Fruit fly (Drosophila melanogaster) whole organism, prepupa: ENCODE results near the gene Dus1.

Experiments used
- Blimp-1 ChIP-seq: fragments of 200-800 bp; sonication (Bioruptor generic); optimal IDR thresholded peaks from 3 replicates; lab custom pipeline; 2017; ENCODE audit warnings: missing biosample characterization, missing genetic modification characterization, mild to moderate bottlenecking, moderate library complexity, missing genetic modification reagents
- CG10631 ChIP-seq: fragments of 200-800 bp; sonication (Bioruptor generic); optimal IDR thresholded peaks from 2 replicates; lab custom pipeline; 2016; ENCODE audit warnings: missing biosample characterization, missing genetic modification characterization
- CG10669 ChIP-seq: fragments of 200-800 bp; sonication (Bioruptor generic); optimal IDR thresholded peaks from 3 replicates; lab custom pipeline; 2018; ENCODE audit warnings: missing biosample characterization, mild to moderate bottlenecking, missing genetic modification characterization, moderate library complexity
- CG11762 ChIP-seq: fragments of 200-800 bp; sonication (Bioruptor generic); optimal IDR thresholded peaks from 3 replicates; lab custom pipeline; 2016; ENCODE audit warnings: missing biosample characterization, missing genetic modification characterization; ENCODE audit not compliant: insufficient read depth
- CG15336 ChIP-seq: fragments of 200-800 bp; sonication (Bioruptor generic); IDR thresholded peaks from 2 replicates; pipeline ENCODE4 v1.3.6; 2022; ENCODE audit warnings: missing biosample characterization, missing genetic modification characterization
- CG1621 ChIP-seq: fragments of 200-800 bp; sonication (Bioruptor generic); optimal IDR thresholded peaks from 3 replicates; lab custom pipeline; 2018; ENCODE audit warnings: missing biosample characterization, mild to moderate bottlenecking, missing genetic modification characterization
- CG16779 ChIP-seq: fragments of 200-800 bp; sonication (Bioruptor generic); optimal IDR thresholded peaks from 3 replicates; lab custom pipeline; 2017; ENCODE audit warnings: missing biosample characterization, mild to moderate bottlenecking, missing genetic modification characterization
- CG31627 ChIP-seq: fragments of 200-800 bp; sonication (Bioruptor generic); optimal IDR thresholded peaks from 3 replicates; lab custom pipeline; 2016; ENCODE audit warnings: missing biosample characterization, missing genetic modification characterization
- CG34406 ChIP-seq: fragments of 200-800 bp; sonication (Bioruptor generic); optimal IDR thresholded peaks from 3 replicates; lab custom pipeline; 2016; ENCODE audit warnings: missing biosample characterization, missing genetic modification characterization
- CG3919 ChIP-seq: fragments of 200-800 bp; sonication (Bioruptor generic); optimal IDR thresholded peaks from 3 replicates; lab custom pipeline; 2016; ENCODE audit warnings: missing biosample characterization, missing genetic modification characterization
- CG4318 ChIP-seq: fragments of 200-800 bp; sonication (Bioruptor generic); optimal IDR thresholded peaks from 3 replicates; lab custom pipeline; 2017; ENCODE audit warnings: missing biosample characterization, mild to moderate bottlenecking, missing genetic modification characterization
- CG6163 ChIP-seq: fragments of 200-800 bp; sonication (Bioruptor generic); IDR thresholded peaks from 3 replicates; pipeline ENCODE4 v1.3.6; 2022; ENCODE audit warnings: missing biosample characterization, missing genetic modification characterization
- CG6276 ChIP-seq: fragments of 200-800 bp; sonication (Bioruptor generic); optimal IDR thresholded peaks from 2 replicates; lab custom pipeline; 2017; ENCODE audit warnings: missing biosample characterization, mild to moderate bottlenecking, missing genetic modification characterization
- CG6792 ChIP-seq: fragments of 200-800 bp; sonication (Bioruptor generic); optimal IDR thresholded peaks from 3 replicates; lab custom pipeline; 2016; ENCODE audit warnings: missing biosample characterization, missing genetic modification characterization
- CG6808 ChIP-seq: fragments of 200-800 bp; sonication (Bioruptor generic); optimal IDR thresholded peaks from 3 replicates; lab custom pipeline; 2017; ENCODE audit warnings: missing biosample characterization, missing genetic modification characterization, mild to moderate bottlenecking, moderate library complexity, missing genetic modification reagents
- CG7368 ChIP-seq: fragments of 200-800 bp; sonication (Bioruptor generic); optimal IDR thresholded peaks from 3 replicates; lab custom pipeline; 2016; ENCODE audit warnings: missing biosample characterization, missing genetic modification characterization
- CG8119 ChIP-seq: fragments of 200-800 bp; sonication (Bioruptor generic); IDR thresholded peaks from 3 replicates; pipeline ENCODE4 v1.3.6; 2022; ENCODE audit warnings: missing biosample characterization, missing genetic modification characterization
- CG8632 ChIP-seq: fragments of 200-800 bp; sonication (Bioruptor generic); optimal IDR thresholded peaks from 3 replicates; lab custom pipeline; 2016; ENCODE audit warnings: missing biosample characterization, missing genetic modification characterization
- CG9139 ChIP-seq: fragments of 200-800 bp; sonication (Bioruptor generic); optimal IDR thresholded peaks from 3 replicates; lab custom pipeline; 2017; ENCODE audit warnings: missing biosample characterization, mild to moderate bottlenecking, missing genetic modification characterization
- Eip75B ChIP-seq: fragments of 200-800 bp; sonication (Bioruptor generic); optimal IDR thresholded peaks from 3 replicates; lab custom pipeline; 2016; ENCODE audit warnings: missing biosample characterization, missing genetic modification characterization
- Eip78C ChIP-seq: fragments of 200-800 bp; sonication (Bioruptor generic); peaks from one replicate; lab custom pipeline; 2016; ENCODE audit warnings: missing biosample characterization, missing genetic modification characterization
- Ets21C ChIP-seq: fragments of 200-800 bp; sonication (Bioruptor generic); optimal IDR thresholded peaks from 3 replicates; lab custom pipeline; 2016; ENCODE audit warnings: missing biosample characterization, missing genetic modification characterization
- Ets96B ChIP-seq: fragments of 200-800 bp; optimal IDR thresholded peaks from 2 replicates; lab custom pipeline; 2019; ENCODE audit warnings: missing biosample characterization, mild to moderate bottlenecking, missing genetic modification characterization, moderate library complexity
- Gug ChIP-seq: fragments of 200-800 bp; sonication (Bioruptor generic); IDR thresholded peaks from 2 replicates; pipeline ENCODE4 v1.3.6; 2022; ENCODE audit warnings: missing biosample characterization, missing genetic modification characterization
- Hr4 ChIP-seq: fragments of 200-800 bp; sonication (Bioruptor generic); optimal IDR thresholded peaks from 3 replicates; lab custom pipeline; 2016; ENCODE audit warnings: missing biosample characterization, missing genetic modification characterization
- Lpt ChIP-seq: fragments of 200-800 bp; sonication (Bioruptor generic); optimal IDR thresholded peaks from 3 replicates; lab custom pipeline; 2016; ENCODE audit warnings: missing biosample characterization, missing genetic modification characterization
- OdsH ChIP-seq: fragments of 200-800 bp; sonication (Bioruptor generic); optimal IDR thresholded peaks from 3 replicates; lab custom pipeline; 2016; ENCODE audit warnings: missing biosample characterization, missing genetic modification characterization
- Smox ChIP-seq: fragments of 200-800 bp; sonication (Bioruptor generic); optimal IDR thresholded peaks from 3 replicates; lab custom pipeline; 2016; ENCODE audit warnings: missing biosample characterization, missing genetic modification characterization
- Sox102F ChIP-seq: fragments of 200-800 bp; sonication (Bioruptor generic); optimal IDR thresholded peaks from 2 replicates; lab custom pipeline; 2016; ENCODE audit warnings: missing biosample characterization, mild to moderate bottlenecking, missing genetic modification characterization
- Sox14 ChIP-seq: fragments of 200-800 bp; sonication (Bioruptor generic); optimal IDR thresholded peaks from 3 replicates; lab custom pipeline; 2016; ENCODE audit warnings: missing biosample characterization, missing genetic modification characterization
- acj6 ChIP-seq: fragments of 200-800 bp; sonication (Bioruptor generic); optimal IDR thresholded peaks from 3 replicates; lab custom pipeline; 2016; ENCODE audit warnings: missing biosample characterization, missing genetic modification characterization
- cyc ChIP-seq: fragments of 200-800 bp; sonication (Bioruptor generic); optimal IDR thresholded peaks from 3 replicates; lab custom pipeline; 2016; ENCODE audit warnings: missing biosample characterization, missing genetic modification characterization
- dac ChIP-seq: fragments of 200-800 bp; sonication (Bioruptor generic); optimal IDR thresholded peaks from 2 replicates; lab custom pipeline; 2017; ENCODE audit warnings: missing biosample characterization, mild to moderate bottlenecking, missing genetic modification characterization
- eg ChIP-seq: fragments of 200-800 bp; sonication (Bioruptor generic); IDR thresholded peaks from 3 replicates; pipeline ENCODE4 v1.3.6; 2022; ENCODE audit warnings: missing biosample characterization, missing genetic modification characterization
- esn ChIP-seq: fragments of 200-800 bp; sonication (Bioruptor generic); optimal IDR thresholded peaks from 2 replicates; lab custom pipeline; 2016; ENCODE audit warnings: missing biosample characterization, mild to moderate bottlenecking, missing genetic modification characterization, moderate library complexity
- fd59A ChIP-seq: fragments of 200-800 bp; sonication (Bioruptor generic); optimal IDR thresholded peaks from 2 replicates; lab custom pipeline; 2017; ENCODE audit warnings: missing biosample characterization, mild to moderate bottlenecking, missing genetic modification characterization, missing genetic modification reagents
- fd85E ChIP-seq: fragments of 200-800 bp; sonication (Bioruptor generic); optimal IDR thresholded peaks from 3 replicates; lab custom pipeline; 2016; ENCODE audit warnings: missing biosample characterization, missing genetic modification characterization
- fkh ChIP-seq: fragments of 200-800 bp; sonication (Bioruptor generic); optimal IDR thresholded peaks from 3 replicates; lab custom pipeline; 2017; ENCODE audit warnings: missing biosample characterization, mild to moderate bottlenecking, missing genetic modification characterization, moderate library complexity
- lz ChIP-seq: fragments of 200-800 bp; sonication (Bioruptor generic); optimal IDR thresholded peaks from 3 replicates; lab custom pipeline; 2016; ENCODE audit warnings: missing biosample characterization, missing genetic modification characterization
- net ChIP-seq: fragments of 200-800 bp; sonication (Bioruptor generic); optimal IDR thresholded peaks from 3 replicates; lab custom pipeline; 2016; ENCODE audit warnings: missing biosample characterization, missing genetic modification characterization
- pdm3 ChIP-seq: fragments of 200-800 bp; sonication (Bioruptor generic); optimal IDR thresholded peaks from 3 replicates; lab custom pipeline; 2016; ENCODE audit warnings: missing biosample characterization, missing genetic modification characterization
- spab ChIP-seq: fragments of 200-800 bp; sonication (Bioruptor generic); optimal IDR thresholded peaks from 2 replicates; lab custom pipeline; 2017; ENCODE audit warnings: missing biosample characterization, mild to moderate bottlenecking, missing genetic modification characterization, missing genetic modification reagents
- vri ChIP-seq: fragments of 200-800 bp; sonication (Bioruptor generic); optimal IDR thresholded peaks from 3 replicates; lab custom pipeline; 2016; ENCODE audit warnings: missing biosample characterization, mild to moderate bottlenecking, missing genetic modification characterization

Gene Dus1

dm6 chr2L:224599-225385 lies 46.8 kb downstream of the Dus1 start (continued):
- TF ChIP-seq CG1621 (tag; lab: Kevin White, UChicago) (peak; percentile 86), CG11762 (GFP tag; lab: Kevin White, UChicago) (peak; percentile 84), CG6808 (GFP tag; lab: Kevin White, UChicago) (peak; percentile 93), CG6163 (peak; percentile 86), Blimp-1 (peak; percentile 68), Sox102F (GFP tag; lab: Kevin White, UChicago) (peak; percentile 86), esn (GFP tag; lab: Kevin White, UChicago) (peak; percentile 91), fkh (GFP tag; lab: Kevin White, UChicago) (no peak), CG31627 (GFP tag; lab: Kevin White, UChicago) (peak; percentile 88)

- no peak for TF ChIP-seq pdm3 (GFP tag; lab: Kevin White, UChicago)
Measured at dm6 chr2L:223867-224598, 47.5 kb downstream of the Dus1 start.

- TF ChIP-seq CG16779 (peak; percentile 89), CG6276 (GFP tag; lab: Kevin White, UChicago) (peak; percentile 93), CG8119 (GFP tag; lab: Robert Waterston, UW) (peak; percentile 96), fkh (GFP tag; lab: Kevin White, UChicago) (peak; percentile 34), fd85E (GFP tag; lab: Kevin White, UChicago) (peak; percentile 80), cyc (GFP tag; lab: Kevin White, UChicago) (peak; percentile 89), CG6163 (peak; percentile 97), CG6792 (GFP tag; lab: Kevin White, UChicago) (peak; percentile 92), Hr4 (GFP tag; lab: Kevin White, UChicago) (peak; percentile 94), CG34406 (peak; percentile 90), OdsH (GFP tag; lab: Kevin White, UChicago) (peak; percentile 96), Gug (GFP tag; lab: Robert Waterston, UW) (peak; percentile 91), Eip78C (GFP tag; lab: Kevin White, UChicago) (peak; percentile 98), CG3919 (GFP tag; lab: Kevin White, UChicago) (peak; percentile 97), vri (GFP tag; lab: Kevin White, UChicago) (peak; percentile 90), CG7368 (peak; percentile 92), CG10631 (peak; percentile 94), eg (GFP tag; lab: Robert Waterston, UW) (peak; percentile 97), CG9139 (GFP tag; lab: Kevin White, UChicago) (peak; percentile 73), lz (GFP tag; lab: Kevin White, UChicago) (peak; percentile 92), esn (GFP tag; lab: Kevin White, UChicago) (peak; percentile 94), dac (GFP tag; lab: Kevin White, UChicago) (peak; percentile 92), CG15336 (GFP tag; lab: Robert Waterston, UW) (peak; percentile 95), fd59A (GFP tag; lab: Kevin White, UChicago) (peak; percentile 93), net (peak; percentile 96), Lpt (peak; percentile 88), CG4318 (GFP tag; lab: Kevin White, UChicago) (peak; percentile 92), Sox14 (peak; percentile 97), Eip75B (GFP tag; lab: Kevin White, UChicago) (peak; percentile 95), pdm3 (GFP tag; lab: Kevin White, UChicago) (peak; percentile 95), acj6 (GFP tag; lab: Kevin White, UChicago) (peak; percentile 93), Smox (GFP tag; lab: Kevin White, UChicago) (peak; percentile 87), Ets96B (tag; lab: Kevin White, UChicago) (peak; percentile 95), CG8632 (peak; percentile 92), CG31627 (GFP tag; lab: Kevin White, UChicago) (peak; percentile 91), CG6808 (GFP tag; lab: Kevin White, UChicago) (peak; percentile 90), Ets21C (GFP tag; lab: Kevin White, UChicago) (peak; percentile 86), spab (GFP tag; lab: Kevin White, UChicago) (peak; percentile 93), Blimp-1 (peak; percentile 61), CG10669 (GFP tag; lab: Kevin White, UChicago) (peak; percentile 93)
Measured at dm6 chr2L:223351-223750, 48.2 kb downstream of the Dus1 start.
